Fruit fly (Drosophila melanogaster) whole organism, embryonic: ENCODE results near the gene CG13002.

Source experiments
- Atf6 ChIP-seq: fragments of 200-800 bp; sonication (Bioruptor generic); IDR thresholded peaks from 2 replicates; pipeline ENCODE4 v1.3.6; 2022; ENCODE audit warnings: missing biosample characterization, missing genetic modification characterization
- Awh ChIP-seq: fragments of 200-800 bp; sonication (Bioruptor generic); IDR thresholded peaks from 2 replicates; pipeline ENCODE4, ENCODE4 v1.3.6; 2022; ENCODE audit warnings: missing biosample characterization, missing genetic modification characterization
- CG12769 ChIP-seq: fragments of 200-800 bp; sonication (Bioruptor generic); optimal IDR thresholded peaks from 2 replicates; lab custom pipeline; 2019; ENCODE audit warnings: missing biosample characterization, mild to moderate bottlenecking, missing genetic modification characterization, moderate library complexity
- CG13775 ChIP-seq: fragments of 200-800 bp; sonication (Bioruptor generic); optimal IDR thresholded peaks from 3 replicates; lab custom pipeline; 2017; ENCODE audit warnings: missing biosample characterization, mild to moderate bottlenecking, missing genetic modification characterization
- CG14014 ChIP-seq: fragments of 200-800 bp; sonication (Bioruptor generic); IDR thresholded peaks from 2 replicates; pipeline ENCODE4 v1.3.6; 2022; ENCODE audit warnings: missing biosample characterization, missing genetic modification characterization
- CG14710 ChIP-seq: fragments of 200-800 bp; sonication (Bioruptor generic); optimal IDR thresholded peaks from 3 replicates; lab custom pipeline; 2019; ENCODE audit warnings: missing biosample characterization, mild to moderate bottlenecking, missing genetic modification characterization, moderate library complexity
- CG15011 ChIP-seq: fragments of 200-800 bp; sonication (Bioruptor generic); optimal IDR thresholded peaks from 3 replicates; lab custom pipeline; 2018; ENCODE audit warnings: missing biosample characterization, mild to moderate bottlenecking, missing genetic modification characterization
- CG17186 ChIP-seq: fragments of 200-800 bp; sonication (Bioruptor generic); optimal IDR thresholded peaks from 3 replicates; lab custom pipeline; 2017; ENCODE audit warnings: missing biosample characterization, missing genetic modification reagents, missing genetic modification characterization
- CG17829 ChIP-seq: fragments of 200-800 bp; optimal IDR thresholded peaks from 2 replicates; lab custom pipeline; 2019; ENCODE audit warnings: missing biosample characterization, mild to moderate bottlenecking, missing genetic modification characterization, moderate library complexity
- CG2116 ChIP-seq: fragments of 200-800 bp; sonication (Bioruptor generic); optimal IDR thresholded peaks from 3 replicates; lab custom pipeline; 2018; ENCODE audit warnings: missing biosample characterization, mild to moderate bottlenecking, missing genetic modification characterization
- CG2202 ChIP-seq: fragments of 200-800 bp; sonication (Bioruptor generic); optimal IDR thresholded peaks from 2 replicates; lab custom pipeline; 2018; ENCODE audit warnings: missing biosample characterization, mild to moderate bottlenecking, missing genetic modification characterization
- CG4707 ChIP-seq: fragments of 200-800 bp; sonication (Bioruptor generic); optimal IDR thresholded peaks from 2 replicates; lab custom pipeline; 2018; ENCODE audit warnings: missing biosample characterization, mild to moderate bottlenecking, missing genetic modification characterization, moderate library complexity
- CG6272 ChIP-seq: fragments of 200-800 bp; sonication (Bioruptor generic); IDR thresholded peaks from 2 replicates; pipeline ENCODE4 v1.3.6; 2022; ENCODE audit warnings: missing biosample characterization, missing genetic modification characterization
- CG7372 ChIP-seq: fragments of 200-800 bp; sonication (Bioruptor generic); IDR thresholded peaks from 2 replicates; pipeline ENCODE4 v1.3.6; 2022; ENCODE audit warnings: missing biosample characterization, missing genetic modification characterization
- CG8388 ChIP-seq: fragments of 200-800 bp; sonication (Bioruptor generic); optimal IDR thresholded peaks from 2 replicates; lab custom pipeline; 2019; ENCODE audit warnings: missing biosample characterization, mild to moderate bottlenecking, missing genetic modification characterization, moderate library complexity
- CrebB ChIP-seq: fragments of 200-800 bp; sonication (Bioruptor generic); optimal IDR thresholded peaks from 3 replicates; lab custom pipeline; 2018; ENCODE audit warnings: missing biosample characterization, mild to moderate bottlenecking, missing genetic modification characterization
- D ChIP-seq, 2 experiments: fragments of 200-800 bp in 1 of 2; fragments of >200 bp in 1 of 2; sonication (Bioruptor generic) in 1 of 2; optimal IDR thresholded peaks; 2 replicates in 1 of 2; 3 replicates in 1 of 2; lab custom pipeline; 2017; ENCODE audit warnings: mild to moderate bottlenecking in 1 of 2, missing biosample characterization in 1 of 2, missing genetic modification characterization in 1 of 2, missing genetic modification reagents in 1 of 2
- E2f2 ChIP-seq: fragments of 200-800 bp; sonication (Bioruptor generic); IDR thresholded peaks from 2 replicates; pipeline ENCODE4 v1.3.6; 2022; ENCODE audit warnings: missing biosample characterization, missing genetic modification characterization
- Elba2 ChIP-seq: fragments of 200-800 bp; sonication (Bioruptor generic); optimal IDR thresholded peaks from 3 replicates; lab custom pipeline; 2016; ENCODE audit warnings: missing biosample characterization, missing genetic modification characterization
- HmgD ChIP-seq: fragments of 200-800 bp; sonication (Bioruptor generic); optimal IDR thresholded peaks from 3 replicates; lab custom pipeline; 2016; ENCODE audit warnings: missing biosample characterization, missing genetic modification characterization
- Hr39 ChIP-seq: fragments of >200 bp; optimal IDR thresholded peaks from 2 replicates; lab custom pipeline; 2017
- Hr78 ChIP-seq, 2 experiments: fragments of 200-800 bp in 1 of 2; fragments of >200 bp in 1 of 2; sonication (Bioruptor generic) in 1 of 2; optimal IDR thresholded peaks; 2 replicates each; lab custom pipeline; 2017 to 2019; ENCODE audit warnings: missing biosample characterization in 2 of 2, missing genetic modification characterization in 2 of 2, mild to moderate bottlenecking in 1 of 2, moderate library complexity in 1 of 2
- Jarid2 ChIP-seq: fragments of 200-800 bp; sonication (Bioruptor generic); optimal IDR thresholded peaks from 3 replicates; lab custom pipeline; 2017; ENCODE audit warnings: mild to moderate bottlenecking, missing biosample characterization, missing genetic modification reagents, missing genetic modification characterization
- Mes4 ChIP-seq: fragments of 200-800 bp; sonication (Bioruptor generic); optimal IDR thresholded peaks from 2 replicates; lab custom pipeline; 2016; ENCODE audit warnings: missing biosample characterization, missing genetic modification characterization
- NFAT ChIP-seq: fragments of 200-800 bp; sonication (Bioruptor generic); IDR thresholded peaks from 2 replicates; pipeline ENCODE4 v1.3.6; 2022; ENCODE audit warnings: missing biosample characterization, missing genetic modification characterization
- Rx ChIP-seq: fragments of 200-800 bp; sonication (Bioruptor generic); IDR thresholded peaks from 2 replicates; pipeline ENCODE4 v1.3.6; 2022; ENCODE audit warnings: missing biosample characterization, missing genetic modification characterization
- Sox102F ChIP-seq: fragments of 200-800 bp; sonication (Bioruptor generic); optimal IDR thresholded peaks from 2 replicates; lab custom pipeline; 2018; ENCODE audit warnings: missing biosample characterization, mild to moderate bottlenecking, missing genetic modification characterization, moderate library complexity
- ac ChIP-seq: fragments of 200-800 bp; sonication (Bioruptor generic); optimal IDR thresholded peaks from 3 replicates; lab custom pipeline; 2017; ENCODE audit warnings: missing biosample characterization, mild to moderate bottlenecking, missing genetic modification characterization
- ash1 ChIP-seq: fragments of 200-800 bp; sonication (Bioruptor generic); optimal IDR thresholded peaks from 2 replicates; lab custom pipeline; 2018; ENCODE audit warnings: missing biosample characterization, mild to moderate bottlenecking, missing genetic modification characterization
- bsh ChIP-seq, 2 experiments: fragments of 200-800 bp; sonication (Bioruptor generic); optimal IDR thresholded peaks; 2 replicates each; lab custom pipeline; 2017 to 2018; ENCODE audit warnings: mild to moderate bottlenecking in 2 of 2, missing biosample characterization in 2 of 2, missing genetic modification characterization in 2 of 2, moderate library complexity in 1 of 2
- btn ChIP-seq: fragments of 200-800 bp; sonication (Bioruptor generic); optimal IDR thresholded peaks from 2 replicates; lab custom pipeline; 2016; ENCODE audit warnings: missing biosample characterization, missing genetic modification characterization
- chif ChIP-seq, 2 experiments: fragments of 200-800 bp; sonication (Bioruptor generic); optimal IDR thresholded peaks; 3 replicates each; lab custom pipeline; 2016; ENCODE audit warnings: missing biosample characterization in 2 of 2, missing genetic modification characterization in 2 of 2
- fd102C ChIP-seq: fragments of 200-800 bp; sonication (Bioruptor generic); optimal IDR thresholded peaks from 2 replicates; lab custom pipeline; 2018; ENCODE audit warnings: missing biosample characterization, mild to moderate bottlenecking, missing genetic modification characterization, moderate library complexity
- gt ChIP-seq: fragments of 200-800 bp; sonication (Bioruptor generic); IDR thresholded peaks from 2 replicates; pipeline ENCODE4 v1.3.6; 2022; ENCODE audit warnings: missing biosample characterization, missing genetic modification characterization
- ham ChIP-seq: fragments of 200-800 bp; sonication (Bioruptor generic); IDR thresholded peaks from 2 replicates; pipeline ENCODE4 v1.3.6; 2022; ENCODE audit warnings: missing biosample characterization, missing genetic modification characterization
- hbn ChIP-seq: fragments of 200-800 bp; sonication (Bioruptor generic); IDR thresholded peaks from 2 replicates; pipeline ENCODE4 v1.3.6; 2022; ENCODE audit warnings: missing biosample characterization, missing genetic modification characterization; ENCODE audit not compliant: partially characterized antibody
- her ChIP-seq: fragments of 200-800 bp; sonication (Bioruptor generic); optimal IDR thresholded peaks from 2 replicates; lab custom pipeline; 2016; ENCODE audit warnings: missing biosample characterization, missing genetic modification characterization
- knrl ChIP-seq: fragments of 200-800 bp; sonication (Bioruptor generic); IDR thresholded peaks from 3 replicates; pipeline ENCODE4 v1.3.6; 2022; ENCODE audit warnings: missing biosample characterization, missing genetic modification characterization; ENCODE audit not compliant: partially characterized antibody
- mld ChIP-seq: fragments of 200-800 bp; sonication (Bioruptor generic); IDR thresholded peaks from 3 replicates; pipeline ENCODE4 v1.3.6; 2022; ENCODE audit warnings: missing biosample characterization, missing genetic modification characterization; ENCODE audit not compliant: partially characterized antibody
- nerfin-2 ChIP-seq: fragments of 200-800 bp; sonication (Bioruptor generic); IDR thresholded peaks from 2 replicates; pipeline ENCODE4 v1.3.6; 2022; ENCODE audit warnings: missing biosample characterization, missing genetic modification characterization; ENCODE audit not compliant: partially characterized antibody
- p53 ChIP-seq: fragments of 200-800 bp; sonication (Bioruptor generic); optimal IDR thresholded peaks from 2 replicates; lab custom pipeline; 2016; ENCODE audit warnings: missing biosample characterization, missing genetic modification characterization
- phol ChIP-seq: fragments of 200-800 bp; sonication (Bioruptor generic); optimal IDR thresholded peaks from 3 replicates; lab custom pipeline; 2018; ENCODE audit warnings: missing biosample characterization, mild to moderate bottlenecking, missing genetic modification characterization, moderate library complexity
- shn ChIP-seq: fragments of 200-800 bp; sonication (Bioruptor generic); optimal IDR thresholded peaks from 3 replicates; lab custom pipeline; 2016; ENCODE audit warnings: missing biosample characterization, missing genetic modification characterization
- slbo ChIP-seq: fragments of 200-800 bp; sonication (Bioruptor generic); IDR thresholded peaks from 2 replicates; pipeline ENCODE4 v1.3.6; 2022; ENCODE audit warnings: missing biosample characterization, missing genetic modification characterization
- tup ChIP-seq: fragments of 200-800 bp; sonication (Bioruptor generic); optimal IDR thresholded peaks from 2 replicates; lab custom pipeline; 2016; ENCODE audit warnings: missing biosample characterization, mild to moderate bottlenecking, missing genetic modification characterization, moderate library complexity
- vvl ChIP-seq: fragments of 200-800 bp; sonication (Bioruptor generic); IDR thresholded peaks from 2 replicates; pipeline ENCODE4 v1.3.6; 2022; ENCODE audit warnings: missing biosample characterization, missing genetic modification characterization
- yki ChIP-seq: fragments of >200 bp; optimal IDR thresholded peaks from 3 replicates; lab custom pipeline; 2018
- z ChIP-seq: fragments of 200-800 bp; sonication (Bioruptor generic); IDR thresholded peaks from 3 replicates; pipeline ENCODE4 v1.3.6; 2022; ENCODE audit warnings: missing biosample characterization, missing genetic modification characterization

The CG13002 gene

DNA sequence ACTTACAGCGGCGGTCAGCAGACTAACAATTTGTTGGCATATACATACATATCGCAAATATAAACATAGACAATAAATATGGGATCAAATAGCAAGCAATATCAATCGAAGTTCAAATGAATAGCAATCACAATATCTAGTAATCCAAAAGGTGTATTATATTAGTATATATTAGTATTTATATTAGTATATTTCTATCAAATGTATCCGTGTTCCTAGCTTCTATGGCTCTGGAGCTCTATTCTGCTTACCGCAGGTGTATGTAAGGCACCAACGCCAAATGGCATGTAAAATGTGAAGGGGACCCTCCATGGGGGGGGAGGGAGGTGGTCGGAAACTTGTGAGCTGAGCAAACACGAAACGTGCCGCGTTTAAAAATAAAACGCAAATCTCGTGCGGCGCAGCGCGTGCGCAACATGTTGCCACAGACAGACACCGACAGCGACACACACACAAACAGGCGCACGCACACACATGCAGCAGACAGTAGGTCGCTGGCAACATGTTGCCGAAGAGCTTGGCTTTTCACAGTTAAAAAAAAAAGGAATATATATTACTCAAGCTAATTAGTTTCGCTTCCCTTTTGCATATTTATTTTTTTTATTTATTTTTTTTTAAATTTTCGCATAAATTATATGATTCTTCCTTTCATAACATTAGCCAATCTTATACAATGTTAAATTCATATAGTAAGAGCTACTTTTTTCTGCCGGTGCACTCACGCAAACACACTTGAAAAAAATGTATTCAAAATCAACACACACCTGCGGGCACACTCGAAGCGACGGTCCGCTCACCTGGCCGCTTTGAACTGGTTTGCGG, 41.1 kb downstream of the CG13002 start (continued):
- TF ChIP-seq Hr78 (GFP tag; optimal IDR thresholded peaks at IDR 0.05; lab: Kevin White, UChicago), result no peak
- no peak for TF ChIP-seq yki (lab: Kevin White, UChicago)
- no peak for TF ChIP-seq mld (GFP tag; lab: Robert Waterston, UW)
- TF ChIP-seq ac, result no peak
- TF ChIP-seq NFAT (GFP tag; lab: Robert Waterston, UW), result peak; percentile 57
- no peak for TF ChIP-seq CG2116 (GFP tag; lab: Kevin White, UChicago)
- peak; percentile 44; the same call in 1 of the 2 replicates for TF ChIP-seq gt (GFP tag; lab: Robert Waterston, UW)
- peak; percentile 26 for TF ChIP-seq Jarid2 (GFP tag; lab: Kevin White, UChicago)
- no peak for TF ChIP-seq her
- TF ChIP-seq nerfin-2 (GFP tag; lab: Robert Waterston, UW), result no peak
- no peak for TF ChIP-seq CG4707 (GFP tag; lab: Kevin White, UChicago)
- TF ChIP-seq bsh (GFP tag; optimal IDR thresholded peaks at IDR 0.05; lab: Kevin White, UChicago), result peak; percentile 27 to 67
- peak; percentile 3 for TF ChIP-seq CG2202 (tag; lab: Kevin White, UChicago)
- no peak for TF ChIP-seq HmgD
- TF ChIP-seq Atf6 (GFP tag; lab: Robert Waterston, UW), result peak; percentile 48; the same call in 1 of the 2 replicates
- TF ChIP-seq p53 (GFP tag; lab: Kevin White, UChicago), result no peak
- TF ChIP-seq knrl (GFP tag; lab: Robert Waterston, UW), result no peak
- TF ChIP-seq fd102C, result no peak
- TF ChIP-seq Mes4 (GFP tag; lab: Kevin White, UChicago), result no peak
- TF ChIP-seq phol (tag; lab: Kevin White, UChicago), result peak; percentile 76
- TF ChIP-seq CG12769 (tag; lab: Kevin White, UChicago), result peak; percentile 74
- TF ChIP-seq z (GFP tag; lab: Robert Waterston, UW), result no peak
- TF ChIP-seq Rx, result 0 out of 2 replicates have a peak, but pooled peaks have one; percentile 30
- TF ChIP-seq Elba2, result no peak
- no peak for TF ChIP-seq ash1 (GFP tag; lab: Kevin White, UChicago)
- peak; percentile 46 for TF ChIP-seq CG7372 (GFP tag; lab: Robert Waterston, UW)
- TF ChIP-seq vvl (GFP tag; lab: Robert Waterston, UW), result peak; percentile 80
- TF ChIP-seq slbo (GFP tag; lab: Robert Waterston, UW), result peak; percentile 68
- peak; percentile 85 for TF ChIP-seq Awh (GFP tag; lab: Robert Waterston, UW)
- peak; percentile 50 for TF ChIP-seq CG13775 (GFP tag; lab: Kevin White, UChicago)
- TF ChIP-seq chif (GFP tag; optimal IDR thresholded peaks at IDR 0.05; lab: Kevin White, UChicago), result peak in 1 of 2 experiments; percentile 35
- TF ChIP-seq E2f2 (GFP tag; lab: Robert Waterston, UW), result 0 out of 2 replicates have a peak, but pooled peaks have one; percentile 10
- TF ChIP-seq CrebB (tag; lab: Kevin White, UChicago), result peak; percentile 16
- TF ChIP-seq CG17829, result peak; percentile 60
- TF ChIP-seq CG14014 (GFP tag; lab: Robert Waterston, UW), result peak; percentile 27
- no peak for TF ChIP-seq hbn (GFP tag; lab: Robert Waterston, UW)
- TF ChIP-seq shn, result no peak
- TF ChIP-seq CG17186 (GFP tag; lab: Kevin White, UChicago), result no peak
- no peak for TF ChIP-seq CG15011
- no peak for TF ChIP-seq D (optimal IDR thresholded peaks at IDR 0.05; lab: Kevin White, UChicago)
- TF ChIP-seq D (GFP tag; optimal IDR thresholded peaks at IDR 0.05; lab: Kevin White, UChicago), result peak; percentile 52
- TF ChIP-seq ham (GFP tag; lab: Robert Waterston, UW), result no peak
- no peak for TF ChIP-seq btn (GFP tag; lab: Kevin White, UChicago)
- TF ChIP-seq tup (GFP tag; lab: Kevin White, UChicago), result no peak
- TF ChIP-seq Hr39, result no peak
- TF ChIP-seq CG8388, result peak; percentile 45
- peak; percentile 69 for TF ChIP-seq Sox102F (GFP tag; lab: Kevin White, UChicago)
- TF ChIP-seq CG14710 (tag; lab: Kevin White, UChicago), result peak; percentile 49
- TF ChIP-seq CG6272, result peak; percentile 63; the same call in 1 of the 2 replicates
